Worm (Caenorhabditis elegans): ENCODE results near the gene cbp-1.

cbp-1 gene

ce11 chrIII:9766175-9766574 lies at the start of gene cbp-1:
cbp-1 (plus strand) TSS chrIII:9766509.
- TF ChIP-seq lin-15B (tag; optimal IDR thresholded peaks at IDR 0.05) = no peak
- TF ChIP-seq mxl-3 (GFP tag; optimal IDR thresholded peaks at IDR 0.05) = no peak
- no peak for TF ChIP-seq tra-1 (GFP tag; IDR thresholded peaks at IDR 0.05)
- TF ChIP-seq hlh-30 (tag; optimal IDR thresholded peaks at IDR 0.05; ENCODE audit: insufficient read depth) = peak; percentile 8
- TF ChIP-seq aly-2 (tag; optimal IDR thresholded peaks at IDR 0.05) = no peak
- TF ChIP-seq dmd-6 (GFP tag; IDR thresholded peaks at IDR 0.05) = 0 out of 2 replicates have a peak, but pooled peaks have one; percentile 11
- TF ChIP-seq hmg-1.1 (GFP tag; IDR thresholded peaks at IDR 0.05) = peak; percentile 39; the same call in 1 of the 2 replicates
- peak; percentile 20 for TF ChIP-seq mep-1 (tag; optimal IDR thresholded peaks at IDR 0.05)
- no peak for TF ChIP-seq T20F7.1 (GFP tag; optimal IDR thresholded peaks at IDR 0.05)
- TF ChIP-seq mdt-29 (GFP tag; IDR thresholded peaks at IDR 0.05) = no peak
- peak; percentile 97 for TF ChIP-seq aha-1 (tag)
- no peak for TF ChIP-seq daf-8 (GFP tag; IDR thresholded peaks at IDR 0.05)
- no peak for TF ChIP-seq rbr-2 (tag; optimal IDR thresholded peaks at IDR 0.05)
- TF ChIP-seq nhr-41 (GFP tag; IDR thresholded peaks at IDR 0.05) = no peak
- peak; percentile 11 for TF ChIP-seq duxl-1 (tag; optimal IDR thresholded peaks at IDR 0.05; ENCODE audit: poor library complexity)
- TF ChIP-seq fkh-10 (GFP tag; optimal IDR thresholded peaks at IDR 0.05) = no peak
- peak; percentile 20 for TF ChIP-seq nhr-28 (tag; optimal IDR thresholded peaks at IDR 0.05)
- no peak for TF ChIP-seq set-16 (GFP tag; IDR thresholded peaks at IDR 0.05)
- no peak for TF ChIP-seq nhr-76 (tag; optimal IDR thresholded peaks at IDR 0.05)
- TF ChIP-seq Y5F2A.4 (GFP tag; optimal IDR thresholded peaks at IDR 0.05) = no peak
- TF ChIP-seq nhr-11 (tag; optimal IDR thresholded peaks at IDR 0.05) = no peak
- TF ChIP-seq nhr-6 (tag; optimal IDR thresholded peaks at IDR 0.05) = no peak
- TF ChIP-seq lin-38 (GFP tag; IDR thresholded peaks at IDR 0.05) = no peak
- TF ChIP-seq dmd-8 (GFP tag; IDR thresholded peaks at IDR 0.05) = no peak
- peak; percentile 63 for TF ChIP-seq mes-2 (tag; optimal IDR thresholded peaks at IDR 0.05; ENCODE audit: poor library complexity, severe bottlenecking)
- TF ChIP-seq mxl-2 (GFP tag; conservative IDR thresholded peaks at IDR 0.05) = no peak
- no peak for TF ChIP-seq hif-1 (tag; optimal IDR thresholded peaks at IDR 0.05)
- no peak for TF ChIP-seq jun-1 (tag; optimal IDR thresholded peaks at IDR 0.05)
- no peak for TF ChIP-seq ZK546.5 (tag; optimal IDR thresholded peaks at IDR 0.05)
- TF ChIP-seq arid-1 (GFP tag; conservative IDR thresholded peaks at IDR 0.05) = no peak
- TF ChIP-seq hlh-11 (tag; optimal IDR thresholded peaks at IDR 0.05) = peak; percentile 1
- TF ChIP-seq ZK337.2 (GFP tag; IDR thresholded peaks at IDR 0.05) = no peak
- TF ChIP-seq nhr-111 (GFP tag; optimal IDR thresholded peaks at IDR 0.05) = no peak
- peak; percentile 4 to 70 for TF ChIP-seq lsy-2 (tag; optimal IDR thresholded peaks at IDR 0.05)
- TF ChIP-seq F10B5.3 (tag; optimal IDR thresholded peaks at IDR 0.05) = no peak
- TF ChIP-seq lin-29 (GFP tag; IDR thresholded peaks at IDR 0.05) = no peak
- TF ChIP-seq ceh-44 (GFP tag; IDR thresholded peaks at IDR 0.05) = no peak
- peak; percentile 11 for TF ChIP-seq ceh-28 (tag; optimal IDR thresholded peaks at IDR 0.05)
- peak; percentile 33 for TF ChIP-seq dve-1 (tag; optimal IDR thresholded peaks at IDR 0.05; ENCODE audit: insufficient read depth)
- no peak for TF ChIP-seq lim-7 (GFP tag; IDR thresholded peaks at IDR 0.05)
- no peak for TF ChIP-seq madf-5 (GFP tag; IDR thresholded peaks at IDR 0.05)
- no peak for TF ChIP-seq egl-27 (tag; optimal IDR thresholded peaks at IDR 0.05)

ce11 chrIII:9717243-9717642 lies 49.1 kb upstream of the cbp-1 start:
- TF ChIP-seq pha-4 (GFP tag; IDR thresholded peaks at IDR 0.05) = peak; percentile 48; the same call in 1 of the 2 replicates
- TF ChIP-seq pha-4 (tag; optimal IDR thresholded peaks at IDR 0.05) = no peak
- peak; percentile 79 for TF ChIP-seq dve-1 (tag; optimal IDR thresholded peaks at IDR 0.05; ENCODE audit: insufficient read depth)
- TF ChIP-seq D1046.2 (GFP tag; IDR thresholded peaks at IDR 0.05) = no peak
- no peak for TF ChIP-seq ceh-32 (tag; optimal IDR thresholded peaks at IDR 0.05; ENCODE audit: poor library complexity)
- no peak for TF ChIP-seq Y105C5A.15 (GFP tag; IDR thresholded peaks at IDR 0.05)
- TF ChIP-seq lsy-2 (tag; optimal IDR thresholded peaks at IDR 0.05) = peak in 1 of 2 experiments; percentile 73
- TF ChIP-seq lin-38 (GFP tag; IDR thresholded peaks at IDR 0.05) = peak; percentile 67
- TF ChIP-seq rbr-2 (tag; optimal IDR thresholded peaks at IDR 0.05) = peak; percentile 20
- peak; percentile 48 for TF ChIP-seq duxl-1 (tag; optimal IDR thresholded peaks at IDR 0.05; ENCODE audit: poor library complexity)
- peak; percentile 60 for TF ChIP-seq aha-1 (tag)
- TF ChIP-seq tag-97 (GFP tag; IDR thresholded peaks at IDR 0.05) = no peak
- no peak for TF ChIP-seq Y75B8A.6 (GFP tag; IDR thresholded peaks at IDR 0.05)
- peak; percentile 59 for TF ChIP-seq mep-1 (tag; optimal IDR thresholded peaks at IDR 0.05)
- no peak for TF ChIP-seq madf-9 (GFP tag; conservative IDR thresholded peaks at IDR 0.05)
- peak; percentile 90 for TF ChIP-seq F49E8.2 (tag; optimal IDR thresholded peaks at IDR 0.05; ENCODE audit: borderline replicate concordance)
- TF ChIP-seq lin-13 (GFP tag; optimal IDR thresholded peaks at IDR 0.05) = peak; percentile 57

Data from whole organism, L4 larva.